Worm (Caenorhabditis elegans) whole organism, L4 larva: ENCODE data around the gene C25H3.14.

Experiments
- F44E2.7 ChIP-seq: fragments of 200-800 bp; sonication (Bioruptor generic); IDR thresholded peaks from 2 replicates; pipeline ENCODE4 v2.1.2; 2022; ENCODE audit warnings: missing genetic modification characterization, missing compliant biosample characterization
- F49E8.2 ChIP-seq: sonication (generic microtip); optimal IDR thresholded peaks from 2 replicates; lab custom pipeline; 2016; ENCODE audit warnings: missing compliant biosample characterization, mild to moderate bottlenecking, missing genetic modification characterization, borderline replicate concordance
- R02D3.7 ChIP-seq: fragments of 150-350 bp; sonication (generic microtip); optimal IDR thresholded peaks from 3 replicates; lab custom pipeline; 2014; ENCODE audit warnings: missing biosample characterization, missing genetic modification characterization
- Y105C5A.15 ChIP-seq: fragments of 200-800 bp; sonication (Bioruptor generic); IDR thresholded peaks from 2 replicates; pipeline ENCODE4 v1.3.6; 2022; ENCODE audit warnings: missing genetic modification characterization, missing compliant biosample characterization
- ZK546.5 ChIP-seq, 2 experiments: sonication (generic microtip); optimal IDR thresholded peaks; 2 replicates each; lab custom pipeline; 2017; ENCODE audit warnings: missing biosample characterization in 2 of 2, missing genetic modification characterization in 2 of 2
- ama-1 ChIP-seq: fragments of 150-350 bp; optimal IDR thresholded peaks from 2 replicates; lab custom pipeline; 2014; ENCODE audit warnings: inconsistent platforms, mixed read lengths
- arid-1 ChIP-seq: fragments of 200-800 bp; sonication (Bioruptor generic); conservative IDR thresholded peaks from 2 replicates; pipeline ENCODE4 v1.3.6; 2022; ENCODE audit warnings: missing genetic modification reagents, missing genetic modification characterization, missing compliant biosample characterization
- ceh-28 ChIP-seq: fragments of 150-350 bp; optimal IDR thresholded peaks from 2 replicates; lab custom pipeline; 2014; ENCODE audit warnings: missing biosample characterization, missing genetic modification reagents, missing genetic modification characterization
- cey-2 ChIP-seq: sonication (generic microtip); optimal IDR thresholded peaks from 3 replicates; lab custom pipeline; 2017; ENCODE audit warnings: missing genetic modification characterization, mild to moderate bottlenecking, missing compliant biosample characterization, antibody characterized with exemption, borderline replicate concordance; ENCODE audit not compliant: insufficient read depth
- daf-16 ChIP-seq, 3 experiments: sonication (generic microtip); optimal IDR thresholded peaks; 2 replicates each; lab custom pipeline; 2016 to 2017; ENCODE audit warnings: missing genetic modification characterization in 3 of 3, missing genetic modification reagents in 3 of 3, mild to moderate bottlenecking in 2 of 3, missing compliant biosample characterization in 2 of 3, missing biosample characterization in 1 of 3, moderate library complexity in 1 of 3
- dpl-1 ChIP-seq: fragments of 150-350 bp; optimal IDR thresholded peaks from 2 replicates; lab custom pipeline; 2014; ENCODE audit warnings: missing biosample characterization, missing genetic modification reagents, missing genetic modification characterization
- dve-1 ChIP-seq: sonication (generic microtip); optimal IDR thresholded peaks from 2 replicates; lab custom pipeline; 2017; ENCODE audit warnings: antibody characterized with exemption, mild to moderate bottlenecking, missing genetic modification characterization, missing compliant biosample characterization; ENCODE audit not compliant: insufficient read depth
- egl-43 ChIP-seq: fragments of 200-800 bp; sonication (Bioruptor generic); IDR thresholded peaks from 2 replicates; pipeline ENCODE4 v1.3.6; 2022; ENCODE audit warnings: missing genetic modification reagents, missing genetic modification characterization, missing compliant biosample characterization
- gei-8 ChIP-seq: fragments of 200-800 bp; sonication (Bioruptor generic); optimal IDR thresholded peaks from 2 replicates; lab custom pipeline; 2018; ENCODE audit warnings: mild to moderate bottlenecking, missing genetic modification characterization, missing compliant biosample characterization
- hif-1 ChIP-seq, 2 experiments: sonication (generic microtip); optimal IDR thresholded peaks; 2 replicates each; lab custom pipeline; 2016 to 2017; ENCODE audit warnings: missing compliant biosample characterization in 2 of 2, missing genetic modification characterization in 2 of 2, missing genetic modification reagents in 2 of 2, missing genotype in 2 of 2, mild to moderate bottlenecking in 1 of 2
- hlh-11 ChIP-seq: fragments of 200-800 bp; sonication (Bioruptor generic); optimal IDR thresholded peaks from 2 replicates; lab custom pipeline; 2018; ENCODE audit warnings: mild to moderate bottlenecking, missing genetic modification characterization, missing compliant biosample characterization
- hlh-30 ChIP-seq: sonication (generic microtip); optimal IDR thresholded peaks from 2 replicates; lab custom pipeline; 2017; ENCODE audit warnings: antibody characterized with exemption, mild to moderate bottlenecking, missing genetic modification characterization, missing compliant biosample characterization; ENCODE audit not compliant: insufficient read depth
- hmg-1.1 ChIP-seq: fragments of 200-800 bp; sonication (Bioruptor generic); IDR thresholded peaks from 2 replicates; pipeline ENCODE4 v1.3.6; 2022; ENCODE audit warnings: missing genetic modification reagents, missing genetic modification characterization, missing compliant biosample characterization
- jun-1 ChIP-seq: fragments of 150-350 bp; optimal IDR thresholded peaks from 2 replicates; lab custom pipeline; 2014; ENCODE audit warnings: missing biosample characterization, missing genetic modification reagents, missing genetic modification characterization
- lin-13 ChIP-seq: fragments of 150-350 bp; optimal IDR thresholded peaks from 2 replicates; lab custom pipeline; 2014; ENCODE audit warnings: missing biosample characterization, missing genetic modification reagents, missing genetic modification characterization
- lin-38 ChIP-seq: fragments of 200-800 bp; sonication (Bioruptor generic); IDR thresholded peaks from 2 replicates; pipeline ENCODE4 v1.3.6; 2022; ENCODE audit warnings: missing genetic modification reagents, missing genetic modification characterization, missing compliant biosample characterization
- lsy-2 ChIP-seq, 2 experiments: fragments of 150-350 bp in 1 of 2; sonication (generic microtip) in 1 of 2; optimal IDR thresholded peaks; 2 replicates each; lab custom pipeline; 2014 to 2017; ENCODE audit warnings: missing biosample characterization in 2 of 2, missing genetic modification characterization in 2 of 2
- madf-9 ChIP-seq: fragments of 200-800 bp; sonication (Bioruptor generic); conservative IDR thresholded peaks from 2 replicates; pipeline ENCODE4 v1.3.6; 2022; ENCODE audit warnings: missing genetic modification reagents, missing genetic modification characterization, missing compliant biosample characterization
- mdt-29 ChIP-seq: fragments of 200-800 bp; sonication (Bioruptor generic); IDR thresholded peaks from 2 replicates; pipeline ENCODE4 v1.3.6; 2022; ENCODE audit warnings: missing genetic modification reagents, missing genetic modification characterization, missing compliant biosample characterization
- mep-1 ChIP-seq: fragments of 150-350 bp; sonication (generic microtip); optimal IDR thresholded peaks from 3 replicates; lab custom pipeline; 2014; ENCODE audit warnings: missing biosample characterization, missing genetic modification characterization
- mes-2 ChIP-seq: sonication (generic microtip); optimal IDR thresholded peaks from 2 replicates; lab custom pipeline; 2016; ENCODE audit warnings: missing genotype, mild to moderate bottlenecking, missing genetic modification characterization, missing compliant biosample characterization; ENCODE audit not compliant: poor library complexity, severe bottlenecking
- mxl-3 ChIP-seq: fragments of 200-800 bp; sonication (Bioruptor generic); optimal IDR thresholded peaks from 2 replicates; lab custom pipeline; 2018; ENCODE audit warnings: mild to moderate bottlenecking, missing genetic modification characterization, missing compliant biosample characterization
- nhr-237 ChIP-seq: sonication (generic microtip); optimal IDR thresholded peaks from 2 replicates; lab custom pipeline; 2017; ENCODE audit warnings: missing biosample characterization, missing genetic modification characterization
- nhr-28 ChIP-seq: fragments of 150-350 bp; optimal IDR thresholded peaks from 2 replicates; lab custom pipeline; 2014; ENCODE audit warnings: missing biosample characterization, missing genetic modification characterization
- nhr-41 ChIP-seq: fragments of 200-800 bp; sonication (Bioruptor generic); IDR thresholded peaks from 2 replicates; pipeline ENCODE4 v1.3.6; 2022; ENCODE audit warnings: missing genetic modification reagents, missing genetic modification characterization, missing compliant biosample characterization
- nhr-48 ChIP-seq: sonication (generic microtip); optimal IDR thresholded peaks from 2 replicates; lab custom pipeline; 2016; ENCODE audit warnings: mild to moderate bottlenecking, missing genetic modification characterization, missing compliant biosample characterization
- nhr-6 ChIP-seq: fragments of 150-350 bp; optimal IDR thresholded peaks from 2 replicates; lab custom pipeline; 2014; ENCODE audit warnings: missing biosample characterization, missing genetic modification characterization
- pha-4 ChIP-seq, 2 experiments: fragments of 150-350 bp in 1 of 2; fragments of 200-800 bp in 1 of 2; sonication (Bioruptor generic) in 1 of 2; IDR thresholded peaks in 1 of 2; optimal IDR thresholded peaks in 1 of 2; 2 replicates each; pipeline versions ENCODE4 v1.3.6 to Lab custom; 2014 to 2022; ENCODE audit warnings: missing genetic modification characterization in 2 of 2, missing genetic modification reagents in 2 of 2, missing biosample characterization in 1 of 2, missing compliant biosample characterization in 1 of 2
- php-3 ChIP-seq: fragments of 200-800 bp; sonication (Bioruptor generic); IDR thresholded peaks from 2 replicates; pipeline ENCODE4 v1.3.6; 2022; ENCODE audit warnings: missing genetic modification reagents, missing genetic modification characterization, missing compliant biosample characterization
- rbr-2 ChIP-seq: sonication (generic microtip); optimal IDR thresholded peaks from 2 replicates; lab custom pipeline; 2016; ENCODE audit warnings: missing genotype, missing genetic modification characterization, missing compliant biosample characterization
- sdz-12 ChIP-seq: fragments of 200-800 bp; sonication (Bioruptor generic); optimal IDR thresholded peaks from 2 replicates; lab custom pipeline; 2018; ENCODE audit warnings: mild to moderate bottlenecking, missing genetic modification characterization, missing compliant biosample characterization
- snpc-1.2 ChIP-seq: fragments of 200-800 bp; sonication (Bioruptor generic); IDR thresholded peaks from 2 replicates; pipeline ENCODE4 v1.3.6; 2022; ENCODE audit warnings: missing genetic modification reagents, missing genetic modification characterization, missing compliant biosample characterization
- snpc-4 ChIP-seq: fragments of 150-350 bp; optimal IDR thresholded peaks from 2 replicates; lab custom pipeline; 2014; ENCODE audit warnings: missing biosample characterization, missing genetic modification characterization
- spr-1 ChIP-seq: sonication (generic microtip); optimal IDR thresholded peaks from 2 replicates; lab custom pipeline; 2016; ENCODE audit warnings: mild to moderate bottlenecking, missing genetic modification characterization, missing compliant biosample characterization
- spr-3 ChIP-seq: fragments of 200-800 bp; sonication (Bioruptor generic); optimal IDR thresholded peaks from 2 replicates; lab custom pipeline; 2018; ENCODE audit warnings: mild to moderate bottlenecking, missing genetic modification characterization, missing compliant biosample characterization
- tag-97 ChIP-seq: fragments of 200-800 bp; sonication (Bioruptor generic); IDR thresholded peaks from 2 replicates; pipeline ENCODE4 v1.3.6; 2022; ENCODE audit warnings: missing genetic modification characterization, missing compliant biosample characterization
- unc-130 ChIP-seq: sonication (generic microtip); optimal IDR thresholded peaks from 2 replicates; lab custom pipeline; 2016; ENCODE audit warnings: missing genetic modification reagents, missing genetic modification characterization, missing compliant biosample characterization
- unc-62 ChIP-seq, 3 experiments: fragments of 150-350 bp in 1 of 3; sonication (generic microtip); optimal IDR thresholded peaks in 2 of 3; peaks in 1 of 3; 1 replicate in 1 of 3; 2 replicates in 2 of 3; lab custom pipeline; 2014 to 2017; ENCODE audit warnings: missing biosample characterization in 3 of 3, missing genetic modification characterization in 3 of 3, missing genetic modification reagents in 3 of 3, missing genotype in 1 of 3
- zfp-2 ChIP-seq: sonication (generic microtip); optimal IDR thresholded peaks from 2 replicates; lab custom pipeline; 2016; ENCODE audit warnings: mild to moderate bottlenecking, missing genetic modification characterization, missing compliant biosample characterization
- zfp-3 ChIP-seq: fragments of 200-800 bp; sonication (Bioruptor generic); conservative IDR thresholded peaks from 2 replicates; pipeline ENCODE4 v1.3.6; 2022; ENCODE audit warnings: missing genetic modification reagents, missing genetic modification characterization, missing compliant biosample characterization

Gene C25H3.14

ce11 chrII:5712126-5712525, 17.2 kb downstream of the C25H3.14 start (continued):
- no peak for TF ChIP-seq F44E2.7
- TF ChIP-seq Y105C5A.15 (GFP tag; lab: Robert Waterston, UW) = no peak
- no peak for TF ChIP-seq rbr-2 (tag; lab: Kevin White, UChicago)
- no peak for TF ChIP-seq R02D3.7
- TF ChIP-seq sdz-12 (GFP tag; lab: Kevin White, UChicago) = no peak
- peak; percentile 4 for TF ChIP-seq mes-2
- TF ChIP-seq gei-8 = no peak
- 0 out of 2 replicates have a peak, but pooled peaks have one; percentile 20 for TF ChIP-seq arid-1 (GFP tag; lab: Robert Waterston, UW)
- no peak for TF ChIP-seq F49E8.2
- TF ChIP-seq ama-1 (lab: Kevin White, UChicago) = peak; percentile 81
- no peak for TF ChIP-seq egl-43 (GFP tag; lab: Robert Waterston, UW)
- peak; percentile 34 for TF ChIP-seq spr-1 (tag; lab: Kevin White, UChicago)
- 0 out of 2 replicates have a peak, but pooled peaks have one; percentile 8 for TF ChIP-seq snpc-1.2 (GFP tag; lab: Robert Waterston, UW)
- TF ChIP-seq hlh-30 (tag; lab: Kevin White, UChicago) = no peak
- TF ChIP-seq mxl-3 (GFP tag; lab: Kevin White, UChicago) = no peak
- no peak for TF ChIP-seq lsy-2 (tag; optimal IDR thresholded peaks at IDR 0.05; lab: Kevin White, UChicago)
- no peak for TF ChIP-seq spr-3 (GFP tag; lab: Kevin White, UChicago)
- TF ChIP-seq tag-97 (GFP tag; lab: Robert Waterston, UW) = no peak

ce11 chrII:5714807-5715206, 19.9 kb downstream of the C25H3.14 start, which contains the start of the genes tiar-1 and lelo-4:
tiar-1 (minus strand) TSS chrII:5714823.
lelo-4 (plus strand) TSS chrII:5714924.
- TF ChIP-seq zfp-2 (tag; lab: Kevin White, UChicago) (peak; percentile 18), unc-130 (GFP tag; lab: Kevin White, UChicago) (peak; percentile 9), lin-38 (GFP tag; lab: Robert Waterston, UW) (peak; percentile 53), nhr-6 (peak; percentile 38), rbr-2 (tag; lab: Kevin White, UChicago) (peak; percentile 35), dpl-1 (peak; percentile 90), dve-1 (tag; lab: Kevin White, UChicago) (peak; percentile 58), hlh-30 (tag; lab: Kevin White, UChicago) (peak; percentile 51), arid-1 (GFP tag; lab: Robert Waterston, UW) (0 out of 2 replicates have a peak, but pooled peaks have one; percentile 27), ama-1 (lab: Kevin White, UChicago) (peak; percentile 47), zfp-3 (GFP tag; lab: Robert Waterston, UW) (no peak), unc-62 (GFP tag; optimal IDR thresholded peaks at IDR 0.05 in 1 of 2; lab: Kevin White, UChicago) (peak in 1 of 2 experiments; percentile 87), unc-62 (tag; optimal IDR thresholded peaks at IDR 0.05; lab: Kevin White, UChicago) (no peak), mes-2 (peak; percentile 84), madf-9 (GFP tag; lab: Robert Waterston, UW) (no peak), nhr-237 (tag; lab: Kevin White, UChicago) (no peak), jun-1 (tag; lab: Kevin White, UChicago) (no peak), hif-1 (tag; optimal IDR thresholded peaks at IDR 0.05; lab: Kevin White, UChicago) (peak in 1 of 2 experiments; percentile 45), hlh-11 (peak; percentile 44), nhr-41 (GFP tag; lab: Robert Waterston, UW) (no peak), ceh-28 (tag; lab: Kevin White, UChicago) (no peak), php-3 (GFP tag; lab: Robert Waterston, UW) (0 out of 2 replicates have a peak, but pooled peaks have one; percentile 14), mdt-29 (GFP tag; lab: Robert Waterston, UW) (no peak), snpc-4 (tag; lab: Kevin White, UChicago) (no peak), nhr-28 (tag; lab: Kevin White, UChicago) (peak; percentile 34), sdz-12 (GFP tag; lab: Kevin White, UChicago) (no peak), lsy-2 (tag; optimal IDR thresholded peaks at IDR 0.05; lab: Kevin White, UChicago) (peak in 1 of 2 experiments; percentile 83), hmg-1.1 (GFP tag; lab: Robert Waterston, UW) (peak; percentile 44; the same call in 1 of the 2 replicates), pha-4 (GFP tag; IDR thresholded peaks at IDR 0.05; lab: Robert Waterston, UW) (no peak), pha-4 (tag; optimal IDR thresholded peaks at IDR 0.05; lab: Kevin White, UChicago) (peak; percentile 85), cey-2 (tag; lab: Kevin White, UChicago) (no peak), nhr-48 (tag; lab: Kevin White, UChicago) (no peak), mep-1 (tag; lab: Kevin White, UChicago) (peak; percentile 55), daf-16 (GFP tag; optimal IDR thresholded peaks at IDR 0.05; lab: Kevin White, UChicago) (no peak), daf-16 (tag; optimal IDR thresholded peaks at IDR 0.05; lab: Kevin White, UChicago) (peak; percentile 48), lin-13 (GFP tag; lab: Kevin White, UChicago) (peak; percentile 64), ZK546.5 (tag; optimal IDR thresholded peaks at IDR 0.05; lab: Kevin White, UChicago) (peak in 1 of 2 experiments; percentile 84)
